Worm (Caenorhabditis elegans): Measurements from ENCODE around the gene C39E9.7.
A peak's percentile ranks its signal among the peaks of the same experiment; 100 is the strongest.

C39E9.7 gene

DNA sequence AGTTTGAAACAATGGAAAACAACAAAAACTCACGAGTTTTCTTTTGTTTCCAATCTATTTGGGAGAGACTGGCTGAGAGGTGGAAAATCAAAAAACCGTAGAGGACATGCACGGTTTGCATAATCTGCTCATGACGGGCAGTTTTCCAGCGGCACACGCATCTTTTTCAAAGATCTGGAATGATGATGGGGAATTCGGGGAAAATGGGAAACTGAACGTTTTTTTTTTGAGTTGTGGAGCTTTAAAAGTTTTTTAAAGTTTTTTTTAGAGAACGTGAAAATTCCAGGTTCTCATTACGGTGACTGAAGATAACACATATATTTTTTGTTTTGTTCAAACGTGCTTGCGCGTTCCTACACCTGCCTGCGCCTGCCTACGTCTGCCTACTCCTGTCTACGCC, at the start of gene C39E9.7:
Gene C39E9.7 (minus strand): TSS at position 101 of the 400 bp plus-strand sequence.
- no peak for TF ChIP-seq K11D2.4 (GFP tag; IDR thresholded peaks at IDR 0.05)
- TF ChIP-seq tbx-9 (tag; optimal IDR thresholded peaks at IDR 0.05; ENCODE audit: borderline replicate concordance), result no peak
- no peak for TF ChIP-seq ztf-25 (GFP tag; IDR thresholded peaks at IDR 0.05)

ce11 chrIV:13125999-13126398, 49.5 kb upstream of the C39E9.7 start:
- TF ChIP-seq madf-3 (GFP tag; IDR thresholded peaks at IDR 0.05) (no peak), somi-1 (GFP tag; optimal IDR thresholded peaks at IDR 0.05) (no peak), zfh-2 (GFP tag; conservative IDR thresholded peaks at IDR 0.05) (0 out of 2 replicates have a peak, but pooled peaks have one; percentile 15), madf-8 (GFP tag; conservative IDR thresholded peaks at IDR 0.05) (no peak), nfya-2 (GFP tag; IDR thresholded peaks at IDR 0.05) (no peak), ztf-28 (GFP tag; IDR thresholded peaks at IDR 0.05) (no peak), cebp-2 (GFP tag; IDR thresholded peaks at IDR 0.05) (0 out of 2 replicates have a peak, but pooled peaks have one; percentile 41), snpc-3.4 (tag; optimal IDR thresholded peaks at IDR 0.05) (no peak)

DNA sequence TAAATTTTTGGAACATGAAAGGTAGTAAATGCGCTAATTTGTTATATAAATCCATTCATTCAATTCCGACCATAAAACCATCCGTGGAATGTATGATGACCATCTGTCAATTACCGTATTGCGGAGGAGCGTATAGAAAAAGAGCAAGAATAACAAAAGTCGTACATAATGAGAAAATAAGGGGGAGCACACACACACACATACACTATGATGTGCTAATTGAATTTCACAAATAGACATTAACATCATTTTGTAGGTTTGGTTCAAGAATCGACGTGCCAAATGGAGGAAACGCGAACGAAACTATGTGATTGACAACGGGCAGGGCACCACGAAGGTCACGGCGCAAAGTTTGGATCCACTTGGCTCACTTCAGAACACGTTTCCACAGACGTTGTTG, 44.9 kb upstream of the C39E9.7 start:
- TF ChIP-seq tbx-9 (tag; optimal IDR thresholded peaks at IDR 0.05; ENCODE audit: borderline replicate concordance), result no peak
- TF ChIP-seq ztf-6 (GFP tag; IDR thresholded peaks at IDR 0.05), result no peak
- TF ChIP-seq ztf-25 (GFP tag; IDR thresholded peaks at IDR 0.05), result no peak
- no peak for TF ChIP-seq mel-28 (tag; optimal IDR thresholded peaks at IDR 0.05; ENCODE audit: borderline replicate concordance)
- TF ChIP-seq ama-1 (optimal IDR thresholded peaks at IDR 0.05), result no peak
- TF ChIP-seq ama-1 (GFP tag; optimal IDR thresholded peaks at IDR 0.05), result no peak
- TF ChIP-seq ztf-22 (GFP tag; optimal IDR thresholded peaks at IDR 0.05), result no peak

- no peak for TF ChIP-seq zim-3 (tag; optimal IDR thresholded peaks at IDR 0.05)
- no peak for TF ChIP-seq akir-1 (GFP tag; optimal IDR thresholded peaks at IDR 0.05)
- TF ChIP-seq ztf-18 (tag; optimal IDR thresholded peaks at IDR 0.05), result no peak
- peak; percentile 38 for TF ChIP-seq K12H6.12 (tag; optimal IDR thresholded peaks at IDR 0.05)
Measured at ce11 chrIV:13118794-13119193, 42.3 kb upstream of the C39E9.7 start, which contains the start of gene unc-30. Gene unc-30, plus strand, starts transcription at chrIV:13118977.

DNA sequence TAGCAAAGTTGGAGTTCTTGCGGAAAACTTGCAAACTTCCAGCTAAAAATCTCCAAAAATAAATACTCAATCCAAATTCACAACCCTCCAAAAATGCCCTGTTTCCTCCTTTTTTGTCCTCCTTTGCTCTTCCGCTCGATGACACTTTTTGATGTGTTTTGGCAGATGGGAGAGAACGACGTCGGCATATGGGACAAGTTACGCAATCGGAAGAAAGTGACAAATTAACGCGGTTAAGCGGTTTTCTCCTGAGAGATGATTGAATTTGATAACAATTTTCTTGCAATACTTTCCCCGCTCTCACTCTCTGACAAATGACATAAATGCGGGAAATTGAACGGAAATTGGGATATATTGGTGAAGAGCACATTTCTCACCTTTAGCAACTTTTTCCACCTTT, 40.2 kb upstream of the C39E9.7 start:
- TF ChIP-seq snpc-1.3 (tag; optimal IDR thresholded peaks at IDR 0.05; ENCODE audit: insufficient read depth), result no peak
- TF ChIP-seq tbx-9 (tag; optimal IDR thresholded peaks at IDR 0.05; ENCODE audit: borderline replicate concordance), result no peak
- no peak for TF ChIP-seq sea-2 (GFP tag; IDR thresholded peaks at IDR 0.05)
- TF ChIP-seq T07F8.4 (tag; optimal IDR thresholded peaks at IDR 0.05), result no peak
- TF ChIP-seq atf-7 (tag; optimal IDR thresholded peaks at IDR 0.05), result no peak
- TF ChIP-seq bed-2 (GFP tag; IDR thresholded peaks at IDR 0.05), result no peak
- TF ChIP-seq nhr-179 (tag; optimal IDR thresholded peaks at IDR 0.05), result no peak
- no peak for TF ChIP-seq F22D6.2 (tag; optimal IDR thresholded peaks at IDR 0.05)
- no peak for TF ChIP-seq K11D2.4 (GFP tag; IDR thresholded peaks at IDR 0.05)
- no peak for TF ChIP-seq zfh-2 (GFP tag; conservative IDR thresholded peaks at IDR 0.05)
- TF ChIP-seq egl-44 (GFP tag; IDR thresholded peaks at IDR 0.05), result no peak
- TF ChIP-seq athp-1 (tag; optimal IDR thresholded peaks at IDR 0.05), result no peak
- no peak for TF ChIP-seq madf-10 (tag; optimal IDR thresholded peaks at IDR 0.05)

ce11 chrIV:13112982-13113381, 36.5 kb upstream of the C39E9.7 start, which contains the start of gene best-2:
Gene best-2, minus strand, starts transcription at chrIV:13113082.
- TF ChIP-seq dpl-1 (GFP tag; optimal IDR thresholded peaks at IDR 0.05), result no peak
- TF ChIP-seq ztf-3 (GFP tag; optimal IDR thresholded peaks at IDR 0.05), result no peak
- TF ChIP-seq ztf-28 (GFP tag; IDR thresholded peaks at IDR 0.05), result no peak
- TF ChIP-seq lin-54 (GFP tag; optimal IDR thresholded peaks at IDR 0.05), result no peak
- TF ChIP-seq ccch-3 (GFP tag; optimal IDR thresholded peaks at IDR 0.05), result no peak
- no peak for TF ChIP-seq hmg-1.2 (GFP tag; IDR thresholded peaks at IDR 0.05)
- TF ChIP-seq ekl-4 (GFP tag; IDR thresholded peaks at IDR 0.05), result no peak
- no peak for TF ChIP-seq snpc-4 (GFP tag; optimal IDR thresholded peaks at IDR 0.05)
- no peak for TF ChIP-seq snpc-4 (tag; optimal IDR thresholded peaks at IDR 0.05)
- TF ChIP-seq cebp-1 (GFP tag; IDR thresholded peaks at IDR 0.05), result no peak
- no peak for TF ChIP-seq cebp-1 (tag; optimal IDR thresholded peaks at IDR 0.05)
- no peak for TF ChIP-seq Y56A3A.18 (GFP tag; IDR thresholded peaks at IDR 0.05)
- no peak for TF ChIP-seq sptf-2 (GFP tag; optimal IDR thresholded peaks at IDR 0.05)
- no peak for TF ChIP-seq lir-1 (GFP tag; conservative IDR thresholded peaks at IDR 0.05)
